Fruit fly (Drosophila melanogaster) whole organism, embryonic: ENCODE data around the gene Rsph3.
A peak's percentile ranks its signal among the peaks of the same experiment; 100 is the strongest.

ENCODE experiments used
- BtbVII ChIP-seq: fragments of 200-800 bp; sonication (Bioruptor generic); optimal IDR thresholded peaks from 3 replicates; lab custom pipeline; 2017; ENCODE audit warnings: missing biosample characterization, mild to moderate bottlenecking, missing genetic modification characterization
- CG10321 ChIP-seq: fragments of 200-800 bp; sonication (Bioruptor generic); IDR thresholded peaks from 2 replicates; pipeline ENCODE4 v1.3.6; 2022; ENCODE audit warnings: missing biosample characterization, missing genetic modification characterization
- CG10431 ChIP-seq: fragments of 200-800 bp; sonication (Bioruptor generic); optimal IDR thresholded peaks from 3 replicates; lab custom pipeline; 2018; ENCODE audit warnings: missing biosample characterization, mild to moderate bottlenecking, missing genetic modification characterization
- CG13775 ChIP-seq: fragments of 200-800 bp; sonication (Bioruptor generic); optimal IDR thresholded peaks from 3 replicates; lab custom pipeline; 2017; ENCODE audit warnings: missing biosample characterization, mild to moderate bottlenecking, missing genetic modification characterization
- CG13894 ChIP-seq: fragments of 200-800 bp; sonication (Bioruptor generic); optimal IDR thresholded peaks from 3 replicates; lab custom pipeline; 2018; ENCODE audit warnings: missing biosample characterization, mild to moderate bottlenecking, missing genetic modification characterization, moderate library complexity
- CG14441 ChIP-seq: fragments of 200-800 bp; sonication (Bioruptor generic); IDR thresholded peaks from 2 replicates; pipeline ENCODE4 v1.3.6; 2022; ENCODE audit warnings: missing biosample characterization, missing genetic modification characterization
- CG14667 ChIP-seq: fragments of 200-800 bp; sonication (Bioruptor generic); IDR thresholded peaks from 2 replicates; pipeline ENCODE4 v1.3.6; 2022; ENCODE audit warnings: missing biosample characterization, missing genetic modification characterization
- CG16779 ChIP-seq: fragments of 200-800 bp; sonication (Bioruptor generic); IDR thresholded peaks from 2 replicates; pipeline ENCODE4 v1.3.6; 2022; ENCODE audit warnings: missing biosample characterization, missing genetic modification characterization
- CG17829 ChIP-seq: fragments of 200-800 bp; optimal IDR thresholded peaks from 2 replicates; lab custom pipeline; 2019; ENCODE audit warnings: missing biosample characterization, mild to moderate bottlenecking, missing genetic modification characterization, moderate library complexity
- CG1832 ChIP-seq: fragments of 200-800 bp; sonication (Bioruptor generic); optimal IDR thresholded peaks from 2 replicates; lab custom pipeline; 2017; ENCODE audit warnings: missing biosample characterization, mild to moderate bottlenecking, missing genetic modification characterization, inconsistent platforms
- CG2129 ChIP-seq: fragments of 200-800 bp; sonication (Bioruptor generic); IDR thresholded peaks from 2 replicates; pipeline ENCODE4 v1.3.6; 2022; ENCODE audit warnings: missing biosample characterization, missing genetic modification characterization; ENCODE audit not compliant: partially characterized antibody
- CG3065 ChIP-seq: fragments of 200-800 bp; sonication (Bioruptor generic); optimal IDR thresholded peaks from 2 replicates; lab custom pipeline; 2016; ENCODE audit warnings: missing biosample characterization, missing genetic modification characterization
- CG33557 ChIP-seq: fragments of 200-800 bp; sonication (Bioruptor generic); optimal IDR thresholded peaks from 2 replicates; lab custom pipeline; 2019; ENCODE audit warnings: missing biosample characterization, mild to moderate bottlenecking, missing genetic modification characterization, moderate library complexity
- CG4282 ChIP-seq: fragments of 200-800 bp; sonication (Bioruptor generic); optimal IDR thresholded peaks from 2 replicates; lab custom pipeline; 2016; ENCODE audit warnings: missing biosample characterization, missing genetic modification characterization
- CG4360 ChIP-seq: fragments of 200-800 bp; sonication (Bioruptor generic); IDR thresholded peaks from 2 replicates; pipeline ENCODE4 v1.3.6; 2022; ENCODE audit warnings: missing biosample characterization, missing genetic modification characterization
- CG6791 ChIP-seq: fragments of 200-800 bp; sonication (Bioruptor generic); IDR thresholded peaks from 3 replicates; pipeline ENCODE4 v1.3.6; 2022; ENCODE audit warnings: missing biosample characterization, missing genetic modification characterization; ENCODE audit not compliant: partially characterized antibody
- CG6854 ChIP-seq: fragments of 200-800 bp; sonication (Bioruptor generic); optimal IDR thresholded peaks from 3 replicates; lab custom pipeline; 2017; ENCODE audit warnings: missing biosample characterization, mild to moderate bottlenecking, missing genetic modification characterization
- CG7928 ChIP-seq: fragments of 200-800 bp; sonication (Bioruptor generic); optimal IDR thresholded peaks from 2 replicates; lab custom pipeline; 2017; ENCODE audit warnings: missing biosample characterization, mild to moderate bottlenecking, missing genetic modification characterization
- CG8478 ChIP-seq: fragments of >200 bp; optimal IDR thresholded peaks from 2 replicates; lab custom pipeline; 2018
- CG8944 ChIP-seq: fragments of 200-800 bp; sonication (Bioruptor generic); optimal IDR thresholded peaks from 3 replicates; lab custom pipeline; 2016; ENCODE audit warnings: missing biosample characterization, missing genetic modification characterization
- Camta ChIP-seq: fragments of 200-800 bp; sonication (Bioruptor generic); optimal IDR thresholded peaks from 2 replicates; lab custom pipeline; 2016; ENCODE audit warnings: missing biosample characterization, missing genetic modification characterization
- D19A ChIP-seq: fragments of 200-800 bp; optimal IDR thresholded peaks from 3 replicates; lab custom pipeline; 2019; ENCODE audit warnings: missing biosample characterization, mild to moderate bottlenecking, missing genetic modification characterization, moderate library complexity
- Dfd ChIP-seq, 2 experiments: fragments of >200 bp; optimal IDR thresholded peaks; 2 replicates each; lab custom pipeline; 2017; ENCODE audit warnings: missing biosample characterization in 2 of 2, missing genetic modification characterization in 2 of 2
- E2f1 ChIP-seq: fragments of 200-800 bp; sonication (Bioruptor generic); IDR thresholded peaks from 2 replicates; pipeline ENCODE4 v1.3.6; 2022; ENCODE audit warnings: missing biosample characterization, missing genetic modification characterization
- Eip74EF ChIP-seq, 2 experiments: fragments of 200-800 bp in 1 of 2; fragments of >200 bp in 1 of 2; sonication (Bioruptor generic) in 1 of 2; optimal IDR thresholded peaks; 2 replicates each; lab custom pipeline; 2017 to 2019; ENCODE audit warnings: missing biosample characterization in 2 of 2, missing genetic modification characterization in 2 of 2, mild to moderate bottlenecking in 1 of 2, moderate library complexity in 1 of 2
- Hey ChIP-seq: fragments of 200-800 bp; sonication (Bioruptor generic); optimal IDR thresholded peaks from 3 replicates; lab custom pipeline; 2018; ENCODE audit warnings: missing biosample characterization, mild to moderate bottlenecking, missing genetic modification characterization
- Hr51 ChIP-seq, 2 experiments: fragments of 200-800 bp; sonication (Bioruptor generic); optimal IDR thresholded peaks; 2 replicates in 1 of 2; 3 replicates in 1 of 2; lab custom pipeline; 2016 to 2018; ENCODE audit warnings: missing biosample characterization in 2 of 2, missing genetic modification characterization in 2 of 2, mild to moderate bottlenecking in 1 of 2, moderate library complexity in 1 of 2
- Poxn ChIP-seq: fragments of 200-800 bp; sonication (Bioruptor generic); IDR thresholded peaks from 2 replicates; pipeline ENCODE4 v1.3.6; 2022; ENCODE audit warnings: missing biosample characterization, missing genetic modification characterization
- Scr ChIP-seq: fragments of 200-800 bp; sonication (Bioruptor generic); IDR thresholded peaks from 2 replicates; pipeline ENCODE4 v1.3.6; 2022; ENCODE audit warnings: missing biosample characterization, missing genetic modification characterization; ENCODE audit not compliant: partially characterized antibody
- Side ChIP-seq: fragments of 200-800 bp; sonication (Bioruptor generic); optimal IDR thresholded peaks from 2 replicates; lab custom pipeline; 2016; ENCODE audit warnings: missing biosample characterization, missing genetic modification characterization
- TFAM ChIP-seq: fragments of 200-800 bp; sonication (Bioruptor generic); optimal IDR thresholded peaks from 2 replicates; lab custom pipeline; 2017; ENCODE audit warnings: missing biosample characterization, missing genetic modification characterization, inconsistent platforms
- al ChIP-seq: fragments of 200-800 bp; sonication (Bioruptor generic); IDR thresholded peaks from 2 replicates; pipeline ENCODE4 v1.3.6; 2022; ENCODE audit warnings: missing biosample characterization, missing genetic modification characterization
- aop ChIP-seq: fragments of 200-800 bp; sonication (Bioruptor generic); IDR thresholded peaks from 2 replicates; pipeline ENCODE4 v1.3.6; 2022; ENCODE audit warnings: missing biosample characterization, missing genetic modification characterization
- br ChIP-seq: fragments of >200 bp; optimal IDR thresholded peaks from 2 replicates; lab custom pipeline; 2017
- dimm ChIP-seq: fragments of 200-800 bp; sonication (Bioruptor generic); IDR thresholded peaks from 2 replicates; pipeline ENCODE4 v1.3.6; 2022; ENCODE audit warnings: missing biosample characterization, missing genetic modification characterization
- eyg ChIP-seq: fragments of 200-800 bp; sonication (Bioruptor generic); optimal IDR thresholded peaks from 3 replicates; lab custom pipeline; 2016; ENCODE audit warnings: missing biosample characterization, missing genetic modification characterization
- gt ChIP-seq: fragments of 200-800 bp; sonication (Bioruptor generic); IDR thresholded peaks from 2 replicates; pipeline ENCODE4 v1.3.6; 2022; ENCODE audit warnings: missing biosample characterization, missing genetic modification characterization
- hkb ChIP-seq, 2 experiments: fragments of 200-800 bp in 1 of 2; fragments of >200 bp in 1 of 2; sonication (Bioruptor generic) in 1 of 2; IDR thresholded peaks in 1 of 2; optimal IDR thresholded peaks in 1 of 2; 2 replicates each; pipeline versions ENCODE4 v1.3.6 to Lab custom; 2017 to 2022; ENCODE audit warnings: missing biosample characterization in 1 of 2, missing genetic modification characterization in 1 of 2
- insv ChIP-seq, 2 experiments: fragments of 200-800 bp; sonication (Bioruptor generic); optimal IDR thresholded peaks; 3 replicates each; lab custom pipeline; 2016 to 2018; ENCODE audit warnings: missing biosample characterization in 2 of 2, missing genetic modification characterization in 2 of 2
- kni ChIP-seq: fragments of 200-800 bp; sonication (Bioruptor generic); optimal IDR thresholded peaks from 3 replicates; lab custom pipeline; 2017; ENCODE audit warnings: mild to moderate bottlenecking, missing biosample characterization, missing genetic modification reagents, missing genetic modification characterization
- mirr ChIP-seq: fragments of 200-800 bp; sonication (Bioruptor generic); optimal IDR thresholded peaks from 3 replicates; lab custom pipeline; 2018; ENCODE audit warnings: missing biosample characterization, mild to moderate bottlenecking, missing genetic modification characterization
- nerfin-1 ChIP-seq: fragments of 200-800 bp; sonication (Bioruptor generic); optimal IDR thresholded peaks from 3 replicates; lab custom pipeline; 2019; ENCODE audit warnings: missing biosample characterization, mild to moderate bottlenecking, missing genetic modification characterization, moderate library complexity
- psq ChIP-seq: fragments of 200-800 bp; sonication (Bioruptor generic); optimal IDR thresholded peaks from 2 replicates; lab custom pipeline; 2017; ENCODE audit warnings: missing biosample characterization, missing genetic modification characterization
- sc ChIP-seq, 3 experiments: fragments of >200 bp in 2 of 3; fragments of 200-800 bp in 1 of 3; sonication (Bioruptor generic) in 1 of 3; optimal IDR thresholded peaks; 2 replicates in 2 of 3; 3 replicates in 1 of 3; lab custom pipeline; 2017; ENCODE audit warnings: mild to moderate bottlenecking in 1 of 3, missing biosample characterization in 1 of 3, missing genetic modification characterization in 1 of 3, missing genetic modification reagents in 1 of 3
- slbo ChIP-seq: fragments of 200-800 bp; sonication (Bioruptor generic); IDR thresholded peaks from 2 replicates; pipeline ENCODE4 v1.3.6; 2022; ENCODE audit warnings: missing biosample characterization, missing genetic modification characterization
- tup ChIP-seq: fragments of 200-800 bp; sonication (Bioruptor generic); optimal IDR thresholded peaks from 2 replicates; lab custom pipeline; 2016; ENCODE audit warnings: missing biosample characterization, mild to moderate bottlenecking, missing genetic modification characterization, moderate library complexity

Gene Rsph3

DNA sequence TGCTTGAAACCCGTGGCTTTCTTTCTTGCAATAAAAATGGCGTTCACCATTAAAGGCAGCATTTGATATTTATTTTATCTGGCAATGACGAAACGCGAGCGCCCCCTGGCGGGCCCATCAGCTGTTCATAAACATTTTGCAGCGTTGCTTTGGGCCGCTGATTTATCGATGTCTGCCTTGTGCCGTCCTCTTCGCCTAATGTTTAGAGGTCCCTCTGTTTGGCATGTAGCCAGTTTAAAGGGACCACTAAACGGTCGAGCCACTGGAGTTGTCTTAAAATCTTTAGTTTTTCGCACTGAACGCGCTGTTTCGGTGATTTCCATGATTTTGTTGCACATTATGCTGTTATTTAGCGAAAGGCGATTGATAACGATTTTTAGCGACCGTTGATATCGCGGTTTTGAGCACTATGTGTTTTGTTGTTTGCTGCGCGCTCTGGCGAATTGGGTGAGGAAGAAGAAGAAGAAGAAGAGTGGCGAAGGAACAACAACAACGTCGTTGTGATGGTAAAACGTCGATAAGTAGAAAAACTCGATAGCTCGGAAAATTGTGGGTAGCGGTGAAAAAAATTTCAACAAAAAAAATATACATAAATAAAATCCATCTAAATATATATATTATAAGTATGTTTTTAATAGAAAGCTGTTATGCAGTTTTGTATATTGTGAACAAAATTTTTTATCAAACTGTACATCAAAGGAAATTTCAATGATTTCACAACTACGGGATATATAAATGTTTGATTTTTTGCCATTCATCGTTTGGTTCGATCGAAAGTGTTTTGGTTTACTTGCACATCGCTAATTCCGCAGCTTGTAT lies 10.6 kb downstream of the Rsph3 start, which contains the start of the genes velo and Sbds (continued):
- peak; percentile 80 for TF ChIP-seq Scr (GFP tag; lab: Robert Waterston, UW)
- peak in 1 of 2 experiments; percentile 35 for TF ChIP-seq insv (GFP tag; optimal IDR thresholded peaks at IDR 0.05; lab: Kevin White, UChicago)
- no peak for TF ChIP-seq Hey
- peak; percentile 73 for TF ChIP-seq slbo (GFP tag; lab: Robert Waterston, UW)
- TF ChIP-seq D19A: peak; percentile 41
- TF ChIP-seq Side (GFP tag; lab: Kevin White, UChicago): peak; percentile 29
- peak; percentile 6 for TF ChIP-seq CG3065
- TF ChIP-seq CG2129 (GFP tag; lab: Robert Waterston, UW): 0 out of 2 replicates have a peak, but pooled peaks have one; percentile 53
- peak in 1 of 2 experiments; percentile 54 for TF ChIP-seq Hr51 (GFP tag; optimal IDR thresholded peaks at IDR 0.05; lab: Kevin White, UChicago)
- TF ChIP-seq br (lab: Kevin White, UChicago): no peak
- peak; percentile 62 for TF ChIP-seq CG13775 (GFP tag; lab: Kevin White, UChicago)
- peak; percentile 98 for TF ChIP-seq psq
- peak; percentile 17 for TF ChIP-seq CG13894 (tag; lab: Kevin White, UChicago)

DNA sequence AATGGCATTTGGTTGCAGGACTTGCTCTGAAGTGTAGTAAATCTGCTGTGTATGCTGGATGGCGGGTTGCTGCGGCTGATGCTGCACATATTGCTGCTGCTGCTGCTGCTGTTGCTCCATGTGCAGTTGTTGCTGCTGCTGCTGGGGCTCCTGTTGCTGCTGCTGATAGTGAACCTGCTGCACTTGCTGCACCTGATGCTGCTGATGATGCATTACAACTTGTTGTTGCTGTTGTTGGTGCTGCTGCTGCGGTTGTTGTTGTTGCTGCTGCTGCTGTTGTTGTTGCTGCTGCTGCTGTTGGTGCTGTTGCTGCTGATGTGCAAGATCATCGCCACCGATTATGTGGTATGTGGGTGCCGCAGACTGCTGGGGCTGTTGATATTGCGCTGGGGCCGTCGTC lies 12.2 kb downstream of the Rsph3 start:
- TF ChIP-seq CG6791 (GFP tag; lab: Robert Waterston, UW): 0 out of 3 replicates have a peak, but pooled peaks have one; percentile 7
- TF ChIP-seq CG6854 (GFP tag; lab: Kevin White, UChicago): no peak
- no peak for TF ChIP-seq E2f1
- TF ChIP-seq TFAM: no peak
- TF ChIP-seq CG8478 (lab: Kevin White, UChicago): no peak
- peak in 1 of 2 experiments; percentile 93 for TF ChIP-seq Dfd (GFP tag; optimal IDR thresholded peaks at IDR 0.05; lab: Kevin White, UChicago)
- TF ChIP-seq Eip74EF (GFP tag; optimal IDR thresholded peaks at IDR 0.05; lab: Kevin White, UChicago): no peak
- TF ChIP-seq CG4360 (GFP tag; lab: Robert Waterston, UW): peak; percentile 46; the same call in 1 of the 2 replicates
- TF ChIP-seq aop (GFP tag; lab: Robert Waterston, UW): no peak
- no peak for TF ChIP-seq hkb (optimal IDR thresholded peaks at IDR 0.05; lab: Kevin White, UChicago)
- TF ChIP-seq hkb (GFP tag; IDR thresholded peaks at IDR 0.05; lab: Robert Waterston, UW): no peak
- TF ChIP-seq CG33557 (GFP tag; lab: Kevin White, UChicago): no peak

DNA sequence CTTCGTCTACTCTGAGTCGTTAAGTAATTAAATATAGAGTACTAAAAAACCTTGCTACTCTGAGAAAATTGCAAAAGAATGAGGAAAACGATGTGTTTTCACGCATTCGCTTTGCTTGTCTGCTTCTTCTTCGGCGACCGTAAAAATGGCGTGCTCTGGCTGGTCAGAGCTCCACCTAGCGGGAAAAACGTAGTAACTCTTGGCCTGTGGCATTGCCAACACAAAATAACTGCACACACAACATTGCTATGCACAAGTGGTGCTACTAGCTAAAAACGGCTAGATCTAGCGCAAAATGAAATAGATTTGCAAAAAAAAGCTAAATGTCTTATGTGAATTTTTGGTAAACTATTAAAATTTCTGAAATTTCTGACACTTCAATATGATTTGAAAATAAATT lies 15.9 kb downstream of the Rsph3 start:
- TF ChIP-seq sc (optimal IDR thresholded peaks at IDR 0.05; lab: Kevin White, UChicago) (no peak), sc (GFP tag; optimal IDR thresholded peaks at IDR 0.05; lab: Kevin White, UChicago) (no peak), nerfin-1 (tag; lab: Kevin White, UChicago) (peak; percentile 98), CG10321 (GFP tag; lab: Robert Waterston, UW) (no peak), gt (GFP tag; lab: Robert Waterston, UW) (no peak), CG4282 (GFP tag; lab: Kevin White, UChicago) (peak; percentile 45), CG8944 (GFP tag; lab: Kevin White, UChicago) (peak; percentile 48), CG10431 (peak; percentile 100), CG6791 (GFP tag; lab: Robert Waterston, UW) (peak; percentile 78), dimm (GFP tag; lab: Robert Waterston, UW) (no peak), CG7928 (no peak), al (GFP tag; lab: Robert Waterston, UW) (peak; percentile 43; the same call in 1 of the 2 replicates), CG17829 (peak; percentile 61), mirr (GFP tag; lab: Kevin White, UChicago) (peak; percentile 64), Camta (GFP tag; lab: Kevin White, UChicago) (peak; percentile 3), CG16779 (GFP tag; lab: Robert Waterston, UW) (0 out of 2 replicates have a peak, but pooled peaks have one; percentile 4), kni (no peak), BtbVII (GFP tag; lab: Kevin White, UChicago) (no peak), CG14667 (GFP tag; lab: Robert Waterston, UW) (no peak), tup (GFP tag; lab: Kevin White, UChicago) (no peak), eyg (GFP tag; lab: Kevin White, UChicago) (no peak), CG1832 (GFP tag; lab: Kevin White, UChicago) (no peak), CG14441 (GFP tag; lab: Robert Waterston, UW) (peak; percentile 48), Poxn (GFP tag; lab: Robert Waterston, UW) (0 out of 2 replicates have a peak, but pooled peaks have one; percentile 12)
